Worm (Caenorhabditis elegans): Measurements from ENCODE around the gene cpr-3.
"Not testable (repeated sequence)": the region's sequence is repeated elsewhere in the genome, so short reads cannot be mapped to it uniquely, and the experiment has no call there.

cpr-3 gene

DNA sequence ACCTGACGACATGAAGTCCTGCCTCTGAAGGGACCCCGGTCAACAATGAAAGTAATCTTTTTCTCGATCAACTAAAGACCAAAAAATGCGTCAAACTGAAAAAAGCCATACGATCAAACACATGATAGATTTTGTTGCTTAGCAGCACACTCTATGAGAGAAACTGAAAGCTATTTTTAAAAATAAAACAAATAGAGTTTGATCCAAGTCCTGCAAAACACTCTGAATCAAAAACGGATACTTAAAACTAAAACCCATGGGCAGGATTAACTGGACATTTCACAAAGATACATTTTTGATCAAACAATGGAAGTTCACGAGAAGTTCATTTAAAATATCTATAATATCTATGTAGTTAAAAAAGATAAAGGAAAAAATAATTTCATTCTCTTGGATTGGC is 31.1 kb downstream of the cpr-3 start, which contains the start of gene T10H4.13:
TSS of gene T10H4.13 (minus strand) at position 101 of the 400 bp plus-strand sequence.
- no peak for TF ChIP-seq ztf-4 (tag; optimal IDR thresholded peaks at IDR 0.05)
- TF ChIP-seq F13H6.1 (tag; optimal IDR thresholded peaks at IDR 0.05) = no peak
- TF ChIP-seq elt-1 (tag; optimal IDR thresholded peaks at IDR 0.05) = no peak
- no peak for TF ChIP-seq snpc-4 (tag; optimal IDR thresholded peaks at IDR 0.05)
- TF ChIP-seq ztf-11 (tag; optimal IDR thresholded peaks at IDR 0.05) = no peak
- TF ChIP-seq gmeb-1 (tag; optimal IDR thresholded peaks at IDR 0.05) = no peak
- no peak for TF ChIP-seq aly-2 (tag; optimal IDR thresholded peaks at IDR 0.05)
- no peak for TF ChIP-seq Y55F3AM.14 (GFP tag; optimal IDR thresholded peaks at IDR 0.05)
- no peak for TF ChIP-seq egl-27 (tag; optimal IDR thresholded peaks at IDR 0.05)
- TF ChIP-seq crh-2 (tag; optimal IDR thresholded peaks at IDR 0.05) = no peak
- no peak for TF ChIP-seq ama-1 (optimal IDR thresholded peaks at IDR 0.05)
- TF ChIP-seq R02D3.7 (tag; optimal IDR thresholded peaks at IDR 0.05) = no peak
- no peak for TF ChIP-seq lsy-2 (tag; optimal IDR thresholded peaks at IDR 0.05)
- TF ChIP-seq sem-4 (tag; optimal IDR thresholded peaks at IDR 0.05) = no peak
- TF ChIP-seq unc-55 (GFP tag; optimal IDR thresholded peaks at IDR 0.05) = no peak

DNA sequence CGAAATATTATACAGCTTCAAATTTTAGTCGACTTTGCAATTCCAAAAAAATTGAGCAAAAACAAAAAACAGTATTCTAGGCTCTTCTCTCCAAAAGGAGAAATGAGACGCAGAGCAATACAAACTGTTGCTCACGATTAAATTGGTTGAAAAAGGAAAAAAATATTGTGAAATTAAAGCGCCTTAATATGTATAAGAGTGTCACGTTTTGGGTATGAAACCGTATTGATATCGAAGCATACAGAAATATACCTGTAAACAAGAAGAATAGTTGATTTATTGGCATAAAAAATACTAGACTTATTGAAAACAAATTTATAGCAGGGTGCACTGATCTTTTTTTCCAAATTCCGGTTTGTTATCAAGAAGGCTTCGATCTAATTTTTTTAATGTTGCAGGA is 32.7 kb downstream of the cpr-3 start, which contains the start of gene M01B2.13:
TSS of gene M01B2.13 (minus strand) at position 101 of the 400 bp plus-strand sequence.
- no peak for TF ChIP-seq lsy-2 (tag; optimal IDR thresholded peaks at IDR 0.05)
- TF ChIP-seq R02D3.7 (tag; optimal IDR thresholded peaks at IDR 0.05) = no peak
- no peak for TF ChIP-seq blmp-1 (tag; optimal IDR thresholded peaks at IDR 0.05; ENCODE audit: insufficient read depth)
- no peak for TF ChIP-seq unc-62 (GFP tag; optimal IDR thresholded peaks at IDR 0.05)
- TF ChIP-seq ZK546.5 (tag; optimal IDR thresholded peaks at IDR 0.05) = no peak
- TF ChIP-seq ceh-16 (tag; optimal IDR thresholded peaks at IDR 0.05) = no peak
- TF ChIP-seq nhr-25 (tag; optimal IDR thresholded peaks at IDR 0.05) = no peak
- TF ChIP-seq ztf-1 (GFP tag; conservative IDR thresholded peaks at IDR 0.05) = no peak
- no peak for TF ChIP-seq nhr-10 (tag; optimal IDR thresholded peaks at IDR 0.05)
- no peak for TF ChIP-seq unc-55 (GFP tag; optimal IDR thresholded peaks at IDR 0.05)
- TF ChIP-seq nhr-129 (tag; optimal IDR thresholded peaks at IDR 0.05) = no peak

DNA sequence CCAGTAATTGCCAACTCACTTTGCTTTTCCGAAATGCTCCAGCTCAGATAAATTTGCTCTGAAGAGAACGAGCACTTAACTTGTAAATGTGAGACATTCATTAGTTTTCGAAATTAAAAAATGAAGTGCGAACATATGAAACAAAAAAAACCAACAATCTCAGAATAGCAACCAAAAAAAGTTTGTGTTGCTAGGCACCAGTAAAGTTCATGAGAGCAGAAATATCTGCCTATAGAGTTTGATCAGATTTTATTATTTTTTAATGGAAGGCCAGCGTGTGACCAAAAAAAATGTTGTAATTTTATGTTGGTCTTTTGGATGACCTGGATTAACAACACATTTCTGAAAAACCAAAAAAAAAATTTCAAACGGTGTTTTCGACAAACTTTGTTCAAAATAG is 34.4 kb downstream of the cpr-3 start, which contains the start of gene M01B2.12:
TSS of gene M01B2.12 (minus strand) at position 101 of the 400 bp plus-strand sequence.
- TF ChIP-seq lin-11 (tag; optimal IDR thresholded peaks at IDR 0.05) (no peak), lin-39 (tag; optimal IDR thresholded peaks at IDR 0.05) (no peak), fos-1 (tag; optimal IDR thresholded peaks at IDR 0.05) (no peak), lin-13 (GFP tag; optimal IDR thresholded peaks at IDR 0.05) (no peak), crh-2 (tag; optimal IDR thresholded peaks at IDR 0.05) (no peak), ceh-16 (tag; optimal IDR thresholded peaks at IDR 0.05) (no peak), nhr-77 (tag; optimal IDR thresholded peaks at IDR 0.05) (no peak), peb-1 (tag; optimal IDR thresholded peaks at IDR 0.05) (no peak), ztf-4 (tag; optimal IDR thresholded peaks at IDR 0.05) (no peak), mdl-1 (tag; optimal IDR thresholded peaks at IDR 0.05) (no peak), sem-4 (tag; optimal IDR thresholded peaks at IDR 0.05) (no peak), egl-27 (tag; optimal IDR thresholded peaks at IDR 0.05) (no peak), elt-1 (tag; optimal IDR thresholded peaks at IDR 0.05) (no peak), unc-39 (tag; optimal IDR thresholded peaks at IDR 0.05) (no peak), unc-62 (GFP tag; optimal IDR thresholded peaks at IDR 0.05) (no peak), F13H6.1 (tag; optimal IDR thresholded peaks at IDR 0.05) (no peak), unc-55 (GFP tag; optimal IDR thresholded peaks at IDR 0.05) (no peak)

DNA sequence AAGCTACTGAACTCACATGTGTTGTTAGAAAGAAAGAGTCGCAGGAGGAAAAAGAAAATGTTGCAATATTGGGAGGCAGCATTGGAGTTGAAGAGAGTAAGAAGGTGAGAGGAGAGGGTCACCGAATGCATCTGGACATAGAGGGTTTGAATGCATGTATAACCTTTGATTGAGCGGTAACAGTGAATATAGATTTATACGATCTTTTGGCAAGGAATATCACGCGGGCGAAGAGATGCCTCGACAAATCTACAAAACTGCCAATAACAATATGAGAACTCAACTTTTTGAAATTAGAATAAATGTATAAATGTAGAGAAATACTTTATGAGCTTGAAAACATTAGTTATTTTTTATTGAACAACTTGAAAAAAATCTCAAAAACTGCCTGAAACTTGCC is 36.2 kb downstream of the cpr-3 start, which contains the start of gene M01B2.10:
TSS of gene M01B2.10 (minus strand) at position 101 of the 400 bp plus-strand sequence.
- not testable (repeated sequence) for TF ChIP-seq nhr-12, unc-39, ztf-4 (tag; optimal IDR thresholded peaks at IDR 0.05)

DNA sequence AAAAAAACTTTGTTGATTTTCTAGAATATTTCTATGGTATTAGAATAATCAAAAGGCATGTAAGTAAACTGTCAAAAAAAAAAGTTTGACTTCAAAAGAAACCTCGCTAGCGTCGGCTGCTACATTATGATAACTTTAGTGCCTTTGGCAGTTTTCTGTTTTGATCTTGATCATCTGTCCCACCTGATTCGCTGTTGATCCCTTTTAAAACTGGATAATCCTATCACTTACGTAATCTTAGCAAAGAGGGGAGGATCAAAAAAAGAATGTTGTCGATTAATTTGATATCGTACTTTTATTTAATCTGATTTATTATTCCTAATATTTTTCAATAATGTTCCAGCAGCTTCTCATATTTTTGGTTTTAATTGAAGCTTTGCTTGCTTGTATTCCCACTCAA is 38.6 kb downstream of the cpr-3 start, which contains the start of gene M01B2.8:
TSS of gene M01B2.8 (plus strand) at position 301 of the 400 bp plus-strand sequence.
- TF ChIP-seq elt-1 (tag; optimal IDR thresholded peaks at IDR 0.05) (no peak), R02D3.7 (tag; optimal IDR thresholded peaks at IDR 0.05) (no peak), lin-11 (tag; optimal IDR thresholded peaks at IDR 0.05) (no peak), ama-1 (optimal IDR thresholded peaks at IDR 0.05) (no peak), nhr-237 (tag; optimal IDR thresholded peaks at IDR 0.05) (no peak)
